Worm (Caenorhabditis elegans): ENCODE measurements around the gene srz-54.
"Not testable (repeated sequence)": the region's sequence is repeated elsewhere in the genome, so short reads cannot be mapped to it uniquely, and the experiment has no call there.

ce11 chrV:16948011-16948410 lies 32.5 kb upstream of the srz-54 start, which contains the start of gene fbxa-112:
- not testable (repeated sequence) for TF ChIP-seq mep-1 (tag; optimal IDR thresholded peaks at IDR 0.05); ceh-39 (tag; optimal IDR thresholded peaks at IDR 0.05); nhr-12 (tag; optimal IDR thresholded peaks at IDR 0.05); sptf-1 (tag; optimal IDR thresholded peaks at IDR 0.05); nhr-76 (tag; optimal IDR thresholded peaks at IDR 0.05); elt-1 (tag; optimal IDR thresholded peaks at IDR 0.05; ENCODE audit: borderline replicate concordance, insufficient read depth); nhr-28 (tag; optimal IDR thresholded peaks at IDR 0.05); lin-13 (tag; optimal IDR thresholded peaks at IDR 0.05); unc-39 (tag; optimal IDR thresholded peaks at IDR 0.05); ztf-11 (tag; optimal IDR thresholded peaks at IDR 0.05); pha-4 (tag; optimal IDR thresholded peaks at IDR 0.05); drap-1 (GFP tag; optimal IDR thresholded peaks at IDR 0.05); unc-120 (tag; optimal IDR thresholded peaks at IDR 0.05; ENCODE audit: poor library complexity, severe bottlenecking); elt-3 (tag; optimal IDR thresholded peaks at IDR 0.05)

All from whole organism, mixed stage, embryonic.